Comparison of ENCODE assay signal across 2 fruit fly cellular contexts in the genomic region with DNA sequence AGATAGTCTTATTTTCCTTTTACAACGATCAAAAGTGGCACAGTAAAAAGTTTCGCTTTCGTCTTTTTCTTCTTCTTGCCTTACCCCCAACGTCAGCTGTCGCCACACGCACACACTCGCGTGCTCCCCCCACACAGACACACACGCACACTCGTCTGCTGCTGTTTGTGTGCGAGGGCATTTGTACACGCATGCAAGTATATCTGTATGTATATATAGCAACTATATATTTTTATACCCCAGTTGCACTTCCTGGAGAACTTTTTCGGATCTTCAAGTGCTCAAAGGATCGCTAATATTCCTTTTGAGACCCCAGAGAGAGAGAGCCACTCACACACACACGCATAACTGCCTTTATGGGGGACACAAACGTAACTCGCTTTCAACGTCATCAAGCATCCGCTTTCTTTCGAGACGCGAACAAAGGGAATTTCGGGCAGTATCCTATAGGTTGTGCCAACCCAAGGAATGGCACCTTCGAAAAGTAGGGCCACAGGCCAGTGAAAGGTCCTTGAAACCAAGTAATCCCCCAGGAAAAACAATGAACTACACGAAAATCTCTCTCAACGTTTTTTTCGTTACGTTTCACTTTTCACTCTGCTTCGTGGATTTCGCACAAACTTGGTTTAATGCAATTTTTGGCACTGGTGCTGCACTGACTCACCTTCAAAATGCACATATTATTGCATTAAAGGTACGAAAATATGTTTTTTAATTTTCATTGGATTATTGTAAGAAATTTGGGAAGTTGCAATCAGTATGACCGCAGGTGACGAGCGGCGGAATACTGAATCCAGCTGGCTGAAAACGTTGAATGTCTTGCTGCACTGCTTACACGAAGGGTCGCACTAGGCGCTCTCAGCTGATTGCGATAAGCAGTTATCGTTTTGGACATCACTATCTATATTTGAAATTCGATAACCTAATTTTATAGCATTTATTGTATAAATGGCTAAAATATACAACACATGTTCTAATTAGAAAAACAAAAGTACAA.
TF ChIP-seq lines count a peak whose summit lies in the region.

A gene (minus strand): TSS at position 799 of the 997 bp plus-strand sequence.

TF ChIP-seq in whole organism, adult, 20 proteins besides CTCF, POLR2A, EP300 and RAD21 (continued from another document):
- TF ChIP-seq CG1620 (GFP tag; optimal IDR thresholded peaks at IDR 0.05; lab: Kevin White, UChicago) (peak; percentile 33), CG5204 (GFP tag; optimal IDR thresholded peaks at IDR 0.05; lab: Kevin White, UChicago) (no peak), bab1 (GFP tag; optimal IDR thresholded peaks at IDR 0.05; lab: Kevin White, UChicago) (peak; percentile 63), CG33017 (tag; optimal IDR thresholded peaks at IDR 0.05; lab: Kevin White, UChicago) (no peak), Mnt (GFP tag; optimal IDR thresholded peaks at IDR 0.05; lab: Kevin White, UChicago) (peak; percentile 54)

TF ChIP-seq in whole organism, embryonic, 481 proteins besides CTCF, POLR2A, EP300 and RAD21 (continued from another document and continues in another):
- TF ChIP-seq Deaf1 (tag; optimal IDR thresholded peaks at IDR 0.05; lab: Kevin White, UChicago) (no peak), Bteb2 (GFP tag; optimal IDR thresholded peaks at IDR 0.05; lab: Kevin White, UChicago) (no peak), schlank (tag; optimal IDR thresholded peaks at IDR 0.05; lab: Kevin White, UChicago) (no peak), Antp (GFP tag; optimal IDR thresholded peaks at IDR 0.05; lab: Kevin White, UChicago) (no peak), jigr1 (GFP tag; IDR thresholded peaks at IDR 0.05; lab: Robert Waterston, UW) (no peak), CG17186 (GFP tag; optimal IDR thresholded peaks at IDR 0.05; lab: Kevin White, UChicago) (peak; percentile 67), CG12769 (tag; optimal IDR thresholded peaks at IDR 0.05; lab: Kevin White, UChicago) (peak; percentile 38), BtbVII (GFP tag; optimal IDR thresholded peaks at IDR 0.05; lab: Kevin White, UChicago) (no peak), Side (GFP tag; optimal IDR thresholded peaks at IDR 0.05; lab: Kevin White, UChicago) (no peak), tio (GFP tag; optimal IDR thresholded peaks at IDR 0.05; lab: Kevin White, UChicago) (no peak), CHES-1-like (GFP tag; optimal IDR thresholded peaks at IDR 0.05; lab: Kevin White, UChicago) (peak; percentile 16), CG10462 (GFP tag; optimal IDR thresholded peaks at IDR 0.05; lab: Kevin White, UChicago) (no peak), Drgx (GFP tag; IDR thresholded peaks at IDR 0.05; lab: Robert Waterston, UW) (no peak), stwl (tag; optimal IDR thresholded peaks at IDR 0.05; lab: Kevin White, UChicago) (peak; percentile 88), pfk (GFP tag; optimal IDR thresholded peaks at IDR 0.05; lab: Kevin White, UChicago) (no peak), CG3995 (GFP tag; optimal IDR thresholded peaks at IDR 0.05; lab: Kevin White, UChicago) (no peak), CG1792 (GFP tag; optimal IDR thresholded peaks at IDR 0.05; lab: Kevin White, UChicago) (no peak), CG16815 (GFP tag; optimal IDR thresholded peaks at IDR 0.05; lab: Kevin White, UChicago) (no peak), CG18262 (tag; optimal IDR thresholded peaks at IDR 0.05; lab: Kevin White, UChicago) (no peak), pan (optimal IDR thresholded peaks at IDR 0.05; lab: Kevin White, UChicago) (no peak), pan (GFP tag; optimal IDR thresholded peaks at IDR 0.05 in 1 of 2, IDR thresholded peaks at IDR 0.05 in 1 of 2) (no peak), CG6813 (GFP tag; optimal IDR thresholded peaks at IDR 0.05; lab: Kevin White, UChicago) (no peak), hth (optimal IDR thresholded peaks at IDR 0.05; lab: Kevin White, UChicago) (no peak), croc (GFP tag; conservative IDR thresholded peaks at IDR 0.05; lab: Robert Waterston, UW) (no peak), so (GFP tag; IDR thresholded peaks at IDR 0.05; lab: Robert Waterston, UW) (no peak), pita (GFP tag; optimal IDR thresholded peaks at IDR 0.05; lab: Kevin White, UChicago) (no peak), stc (GFP tag; IDR thresholded peaks at IDR 0.05; lab: Robert Waterston, UW) (no peak), slp2 (GFP tag; optimal IDR thresholded peaks at IDR 0.05; lab: Kevin White, UChicago) (no peak), CG8478 (optimal IDR thresholded peaks at IDR 0.05; lab: Kevin White, UChicago) (peak; percentile 86), Mrtf (GFP tag; IDR thresholded peaks at IDR 0.05; lab: Robert Waterston, UW) (no peak), unc-4 (GFP tag; IDR thresholded peaks at IDR 0.05; lab: Robert Waterston, UW; ENCODE audit: partially characterized antibody) (0 out of 2 replicates have a peak, but pooled peaks have one; percentile 32), Opbp (GFP tag; IDR thresholded peaks at IDR 0.05; lab: Robert Waterston, UW; ENCODE audit: partially characterized antibody) (peak; percentile 65; the same call in 2 of the 3 replicates), Atf-2 (GFP tag; optimal IDR thresholded peaks at IDR 0.05; lab: Kevin White, UChicago) (no peak), Mad (GFP tag; optimal IDR thresholded peaks at IDR 0.05; lab: Kevin White, UChicago) (no peak), corto (GFP tag; optimal IDR thresholded peaks at IDR 0.05; lab: Kevin White, UChicago) (peak; percentile 15), oc (tag; optimal IDR thresholded peaks at IDR 0.05; lab: Kevin White, UChicago) (no peak), Ssrp (tag; optimal IDR thresholded peaks at IDR 0.05; lab: Kevin White, UChicago) (no peak), CG33557 (GFP tag; optimal IDR thresholded peaks at IDR 0.05; lab: Kevin White, UChicago) (peak; percentile 26), CG3281 (GFP tag; optimal IDR thresholded peaks at IDR 0.05; lab: Kevin White, UChicago) (no peak), CG32767 (GFP tag; IDR thresholded peaks at IDR 0.05; lab: Robert Waterston, UW) (no peak), Myb (GFP tag; optimal IDR thresholded peaks at IDR 0.05; lab: Kevin White, UChicago) (peak; percentile 78), dmrt99B (tag; optimal IDR thresholded peaks at IDR 0.05; lab: Kevin White, UChicago) (no peak), MTF-1 (GFP tag; optimal IDR thresholded peaks at IDR 0.05; lab: Kevin White, UChicago; ENCODE audit: borderline replicate concordance) (no peak), Dref (GFP tag; IDR thresholded peaks at IDR 0.05; lab: Robert Waterston, UW) (peak; percentile 91), CG12299 (tag; optimal IDR thresholded peaks at IDR 0.05; lab: Kevin White, UChicago) (peak; percentile 1), CG6854 (GFP tag; optimal IDR thresholded peaks at IDR 0.05; lab: Kevin White, UChicago) (no peak), Oaz (GFP tag; IDR thresholded peaks at IDR 0.05; lab: Robert Waterston, UW) (no peak), ase (GFP tag; IDR thresholded peaks at IDR 0.05; lab: Robert Waterston, UW) (no peak), HLH54F (GFP tag; optimal IDR thresholded peaks at IDR 0.05; lab: Kevin White, UChicago) (no peak), nau (GFP tag; optimal IDR thresholded peaks at IDR 0.05; lab: Kevin White, UChicago) (no peak), CG7987 (GFP tag; optimal IDR thresholded peaks at IDR 0.05; lab: Kevin White, UChicago) (no peak), Ets97D (GFP tag; optimal IDR thresholded peaks at IDR 0.05; lab: Kevin White, UChicago) (peak; percentile 70), CG5180 (GFP tag; optimal IDR thresholded peaks at IDR 0.05; lab: Kevin White, UChicago) (no peak), CG10147 (GFP tag; optimal IDR thresholded peaks at IDR 0.05; lab: Kevin White, UChicago) (no peak), shn (GFP tag; optimal IDR thresholded peaks at IDR 0.05; lab: Kevin White, UChicago) (no peak), ara (GFP tag; IDR thresholded peaks at IDR 0.05; lab: Robert Waterston, UW) (no peak), Spps (tag; optimal IDR thresholded peaks at IDR 0.05; lab: Kevin White, UChicago) (no peak), Hr39 (optimal IDR thresholded peaks at IDR 0.05; lab: Kevin White, UChicago) (no peak), CG5245 (GFP tag; optimal IDR thresholded peaks at IDR 0.05; lab: Kevin White, UChicago) (no peak), peb (GFP tag; IDR thresholded peaks at IDR 0.05; lab: Robert Waterston, UW) (no peak), wdn (GFP tag; IDR thresholded peaks at IDR 0.05; lab: Robert Waterston, UW) (no peak), CG11456 (GFP tag; IDR thresholded peaks at IDR 0.05; lab: Robert Waterston, UW) (no peak), wek (GFP tag; optimal IDR thresholded peaks at IDR 0.05; lab: Kevin White, UChicago) (no peak), hkb (optimal IDR thresholded peaks at IDR 0.05; lab: Kevin White, UChicago) (no peak), hkb (GFP tag; IDR thresholded peaks at IDR 0.05; lab: Robert Waterston, UW) (no peak), Poxn (GFP tag; IDR thresholded peaks at IDR 0.05; lab: Robert Waterston, UW) (no peak), CG6791 (GFP tag; IDR thresholded peaks at IDR 0.05; lab: Robert Waterston, UW; ENCODE audit: partially characterized antibody) (peak; percentile 64; the same call in 2 of the 3 replicates), MESR4 (GFP tag; optimal IDR thresholded peaks at IDR 0.05; lab: Kevin White, UChicago) (peak; percentile 57), nerfin-2 (GFP tag; IDR thresholded peaks at IDR 0.05; lab: Robert Waterston, UW; ENCODE audit: partially characterized antibody) (peak; percentile 65; the same call in 1 of the 2 replicates), unpg (GFP tag; optimal IDR thresholded peaks at IDR 0.05; lab: Kevin White, UChicago) (no peak), hb (GFP tag; IDR thresholded peaks at IDR 0.05; lab: Robert Waterston, UW; ENCODE audit: partially characterized antibody) (peak; percentile 49; the same call in 1 of the 3 replicates), Usf (GFP tag; optimal IDR thresholded peaks at IDR 0.05; lab: Kevin White, UChicago) (no peak), emc (GFP tag; optimal IDR thresholded peaks at IDR 0.05; lab: Kevin White, UChicago) (no peak), CG4282 (GFP tag; optimal IDR thresholded peaks at IDR 0.05; lab: Kevin White, UChicago) (no peak), CG31441 (GFP tag; IDR thresholded peaks at IDR 0.05; lab: Robert Waterston, UW) (no peak), Neu2 (GFP tag; optimal IDR thresholded peaks at IDR 0.05; lab: Kevin White, UChicago; ENCODE audit: borderline replicate concordance) (no peak), Trl (optimal IDR thresholded peaks at IDR 0.05; lab: Kevin White, UChicago) (peak; percentile 23 to 46), Trl (GFP tag; optimal IDR thresholded peaks at IDR 0.05; lab: Kevin White, UChicago) (no peak), CG14710 (tag; optimal IDR thresholded peaks at IDR 0.05; lab: Kevin White, UChicago) (peak; percentile 57), Jarid2 (GFP tag; optimal IDR thresholded peaks at IDR 0.05; lab: Kevin White, UChicago) (no peak), ATbp (GFP tag; optimal IDR thresholded peaks at IDR 0.05; lab: Kevin White, UChicago) (no peak), zen (tag; optimal IDR thresholded peaks at IDR 0.05; lab: Kevin White, UChicago) (peak; percentile 43), zfh1 (GFP tag; IDR thresholded peaks at IDR 0.05; lab: Robert Waterston, UW) (no peak), Dfd (GFP tag; optimal IDR thresholded peaks at IDR 0.05; lab: Kevin White, UChicago) (no peak), Ets65A (GFP tag; lab: Kevin White, UChicago) (no peak), CG10959 (GFP tag; IDR thresholded peaks at IDR 0.05; lab: Robert Waterston, UW) (no peak), CG10209 (GFP tag; optimal IDR thresholded peaks at IDR 0.05; lab: Kevin White, UChicago) (no peak), mld (GFP tag; IDR thresholded peaks at IDR 0.05; lab: Robert Waterston, UW; ENCODE audit: partially characterized antibody) (peak; percentile 50; the same call in 1 of the 3 replicates), run (tag; optimal IDR thresholded peaks at IDR 0.05; lab: Kevin White, UChicago) (no peak), slou (GFP tag; optimal IDR thresholded peaks at IDR 0.05; lab: Kevin White, UChicago) (no peak), her (GFP tag; optimal IDR thresholded peaks at IDR 0.05; lab: Kevin White, UChicago) (no peak), zf30C (GFP tag; optimal IDR thresholded peaks at IDR 0.05; lab: Kevin White, UChicago) (no peak), CG11560 (tag; IDR thresholded peaks at IDR 0.05; lab: Robert Waterston, UW) (no peak), Hr51 (GFP tag; optimal IDR thresholded peaks at IDR 0.05; lab: Kevin White, UChicago) (no peak), CG17328 (GFP tag; IDR thresholded peaks at IDR 0.05; lab: Robert Waterston, UW) (no peak), CG3847 (GFP tag; IDR thresholded peaks at IDR 0.05; lab: Robert Waterston, UW) (peak; percentile 41; the same call in 1 of the 2 replicates), luna (GFP tag; optimal IDR thresholded peaks at IDR 0.05; lab: Kevin White, UChicago) (no peak), ci (GFP tag; IDR thresholded peaks at IDR 0.05; lab: Robert Waterston, UW) (0 out of 3 replicates have a peak, but pooled peaks have one; percentile 6), CG13894 (tag; optimal IDR thresholded peaks at IDR 0.05; lab: Kevin White, UChicago) (no peak), Pdp1 (GFP tag; optimal IDR thresholded peaks at IDR 0.05; lab: Kevin White, UChicago) (peak in 1 of 2 experiments; percentile 65), C15 (GFP tag; IDR thresholded peaks at IDR 0.05; lab: Robert Waterston, UW) (no peak), NC2β (GFP tag; optimal IDR thresholded peaks at IDR 0.05; lab: Kevin White, UChicago) (peak; percentile 17), sc (optimal IDR thresholded peaks at IDR 0.05; lab: Kevin White, UChicago) (no peak), sc (GFP tag; optimal IDR thresholded peaks at IDR 0.05; lab: Kevin White, UChicago) (no peak), chif (GFP tag; optimal IDR thresholded peaks at IDR 0.05; lab: Kevin White, UChicago) (no peak), bcd (GFP tag; optimal IDR thresholded peaks at IDR 0.05; lab: Kevin White, UChicago) (no peak), scrt (GFP tag; optimal IDR thresholded peaks at IDR 0.05; lab: Kevin White, UChicago) (no peak), CG18011 (GFP tag; optimal IDR thresholded peaks at IDR 0.05; lab: Kevin White, UChicago) (peak; percentile 24), zen2 (GFP tag; IDR thresholded peaks at IDR 0.05; lab: Robert Waterston, UW; ENCODE audit: partially characterized antibody) (no peak), dati (GFP tag; IDR thresholded peaks at IDR 0.05; lab: Robert Waterston, UW) (no peak), CG17912 (GFP tag; optimal IDR thresholded peaks at IDR 0.05; lab: Kevin White, UChicago) (no peak), ind (GFP tag; optimal IDR thresholded peaks at IDR 0.05; lab: Kevin White, UChicago) (no peak), z (GFP tag; IDR thresholded peaks at IDR 0.05; lab: Robert Waterston, UW) (no peak), Dp (GFP tag; optimal IDR thresholded peaks at IDR 0.05; lab: Kevin White, UChicago) (peak; percentile 86), Med (GFP tag; lab: Kevin White, UChicago) (peak; percentile 71), en (GFP tag; optimal IDR thresholded peaks at IDR 0.05; lab: Kevin White, UChicago) (no peak), Sox100B (GFP tag; optimal IDR thresholded peaks at IDR 0.05; lab: Kevin White, UChicago) (no peak), CG7271 (tag; optimal IDR thresholded peaks at IDR 0.05; lab: Kevin White, UChicago) (no peak)
